Worm (Caenorhabditis elegans) whole organism, L2 larva: ENCODE results near the gene C09B8.3.

Experiments
- R02D3.7 ChIP-seq: fragments of 150-350 bp; optimal IDR thresholded peaks from 2 replicates; lab custom pipeline; 2014; ENCODE audit warnings: missing biosample characterization, missing genetic modification characterization
- ZK546.5 ChIP-seq: sonication (generic microtip); optimal IDR thresholded peaks from 2 replicates; lab custom pipeline; 2017; ENCODE audit warnings: missing biosample characterization, missing genetic modification characterization
- aly-2 ChIP-seq: fragments of 150-350 bp; optimal IDR thresholded peaks from 2 replicates; lab custom pipeline; 2014; ENCODE audit warnings: missing biosample characterization, missing genetic modification characterization
- blmp-1 ChIP-seq: sonication (generic microtip); optimal IDR thresholded peaks from 2 replicates; lab custom pipeline; 2017; ENCODE audit warnings: missing genetic modification characterization, mild to moderate bottlenecking, missing compliant biosample characterization, antibody characterized with exemption, moderate library complexity; ENCODE audit not compliant: insufficient read depth
- fos-1 ChIP-seq: fragments of 150-350 bp; optimal IDR thresholded peaks from 2 replicates; lab custom pipeline; 2014; ENCODE audit warnings: missing biosample characterization, missing genetic modification characterization
- lin-13 ChIP-seq: fragments of 150-350 bp; optimal IDR thresholded peaks from 2 replicates; lab custom pipeline; 2014; ENCODE audit warnings: missing biosample characterization, missing genetic modification reagents, missing genetic modification characterization
- mab-5 ChIP-seq: fragments of 150-350 bp; optimal IDR thresholded peaks from 2 replicates; lab custom pipeline; 2014; ENCODE audit warnings: missing biosample characterization, missing genetic modification characterization
- nhr-11 ChIP-seq: fragments of 150-350 bp; optimal IDR thresholded peaks from 2 replicates; lab custom pipeline; 2014; ENCODE audit warnings: missing biosample characterization, missing genetic modification characterization
- nhr-21 ChIP-seq: fragments of 150-350 bp; optimal IDR thresholded peaks from 2 replicates; lab custom pipeline; 2014; ENCODE audit warnings: missing biosample characterization, missing genetic modification characterization
- snpc-4 ChIP-seq: fragments of 150-350 bp; optimal IDR thresholded peaks from 2 replicates; lab custom pipeline; 2014; ENCODE audit warnings: missing biosample characterization, missing genetic modification characterization
- zag-1 ChIP-seq: fragments of 150-350 bp; optimal IDR thresholded peaks from 2 replicates; lab custom pipeline; 2014; ENCODE audit warnings: missing biosample characterization, missing genetic modification characterization

ce11 chrX:6024977-6025376 lies 14.5 kb upstream of the C09B8.3 start:
- TF ChIP-seq ZK546.5 (tag; lab: Kevin White, UChicago) (no peak), mab-5 (no peak), snpc-4 (tag; lab: Kevin White, UChicago) (no peak), R02D3.7 (tag; lab: Kevin White, UChicago) (no peak), zag-1 (tag; lab: Kevin White, UChicago) (no peak), fos-1 (peak; percentile 83), nhr-11 (no peak), aly-2 (tag; lab: Kevin White, UChicago) (no peak), nhr-21 (no peak), blmp-1 (tag; lab: Kevin White, UChicago) (no peak), lin-13 (GFP tag; lab: Kevin White, UChicago) (no peak)
